Worm (Caenorhabditis elegans) whole organism, late embryonic: Measurements from ENCODE around the gene T17A3.12.

Source experiments
- dve-1 ChIP-seq: sonication (generic microtip); optimal IDR thresholded peaks from 2 replicates; lab custom pipeline; 2017; ENCODE audit warnings: antibody characterized with exemption, mild to moderate bottlenecking, missing genetic modification characterization, missing compliant biosample characterization
- ets-4 ChIP-seq: sonication (generic microtip); optimal IDR thresholded peaks from 2 replicates; lab custom pipeline; 2016; ENCODE audit warnings: missing genetic modification characterization, missing compliant biosample characterization
- nhr-11 ChIP-seq: fragments of 150-350 bp; optimal IDR thresholded peaks from 2 replicates; lab custom pipeline; 2014; ENCODE audit warnings: missing biosample characterization, missing genetic modification characterization
- npax-4 ChIP-seq: sonication (generic microtip); optimal IDR thresholded peaks from 2 replicates; lab custom pipeline; 2016; ENCODE audit warnings: missing genetic modification characterization, missing compliant biosample characterization
- pag-3 ChIP-seq: sonication (generic microtip); optimal IDR thresholded peaks from 2 replicates; lab custom pipeline; 2016; ENCODE audit warnings: missing compliant biosample characterization, missing genetic modification characterization, borderline replicate concordance
- unc-55 ChIP-seq: sonication (generic microtip); optimal IDR thresholded peaks from 2 replicates; lab custom pipeline; 2017; ENCODE audit warnings: missing biosample characterization, missing genetic modification reagents, missing genetic modification characterization

DNA sequence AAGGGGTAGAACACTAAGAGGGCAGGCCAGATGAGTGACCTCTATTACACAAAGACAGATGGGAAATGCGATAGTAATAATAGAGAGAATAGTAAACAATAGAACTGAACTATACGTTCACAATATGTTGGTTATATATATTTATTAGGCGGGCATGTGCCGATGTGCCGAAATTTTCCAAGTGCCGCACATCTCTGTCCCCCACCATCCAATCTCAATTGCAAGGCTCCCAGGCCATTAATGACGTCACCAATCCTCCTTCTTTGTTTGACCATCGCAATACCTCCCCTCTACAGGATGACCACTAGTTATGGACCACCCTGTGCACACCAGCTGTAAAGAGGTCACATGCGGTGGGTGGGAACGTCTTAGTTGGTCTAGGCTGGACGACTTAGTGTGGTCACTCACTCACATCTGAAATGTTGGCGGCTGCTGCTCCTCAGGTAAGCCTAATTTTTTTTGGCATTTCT, 34.2 kb upstream of the T17A3.12 start, which contains the start of gene F40G9.6:
- TF ChIP-seq nhr-11 (tag; lab: Kevin White, UChicago), result no peak
- TF ChIP-seq unc-55, result no peak
- no peak for TF ChIP-seq dve-1
- no peak for TF ChIP-seq ets-4
- TF ChIP-seq npax-4 (tag; lab: Kevin White, UChicago), result no peak
- no peak for TF ChIP-seq pag-3 (tag; lab: Kevin White, UChicago)
